Fruit fly (Drosophila melanogaster) whole organism, embryonic: ENCODE data around the gene CG9986.

ENCODE experiments used
- Blimp-1 ChIP-seq: fragments of 200-800 bp; sonication (Bioruptor generic); optimal IDR thresholded peaks from 3 replicates; lab custom pipeline; 2018; ENCODE audit warnings: missing biosample characterization, missing genetic modification characterization, mild to moderate bottlenecking, moderate library complexity, missing genetic modification reagents
- Bteb2 ChIP-seq: fragments of 200-800 bp; sonication (Bioruptor generic); optimal IDR thresholded peaks from 2 replicates; lab custom pipeline; 2016; ENCODE audit warnings: missing biosample characterization, missing genetic modification characterization
- CG10366 ChIP-seq: fragments of 200-800 bp; sonication (Bioruptor generic); IDR thresholded peaks from 2 replicates; pipeline ENCODE4 v1.3.6; 2022; ENCODE audit warnings: missing biosample characterization, missing genetic modification characterization
- CG10431 ChIP-seq: fragments of 200-800 bp; sonication (Bioruptor generic); optimal IDR thresholded peaks from 3 replicates; lab custom pipeline; 2018; ENCODE audit warnings: missing biosample characterization, mild to moderate bottlenecking, missing genetic modification characterization
- CG11085 ChIP-seq: fragments of 200-800 bp; sonication (Bioruptor generic); IDR thresholded peaks from 2 replicates; pipeline ENCODE4 v1.3.6; 2022; ENCODE audit warnings: missing biosample characterization, missing genetic modification characterization
- CG12104 ChIP-seq: fragments of 200-800 bp; sonication (Bioruptor generic); optimal IDR thresholded peaks from 3 replicates; lab custom pipeline; 2016; ENCODE audit warnings: missing biosample characterization, missing genetic modification characterization
- CG12299 ChIP-seq: fragments of 200-800 bp; sonication (Bioruptor generic); optimal IDR thresholded peaks from 2 replicates; lab custom pipeline; 2018; ENCODE audit warnings: missing biosample characterization, mild to moderate bottlenecking, missing genetic modification characterization
- CG12391 ChIP-seq: fragments of 200-800 bp; sonication (Bioruptor generic); optimal IDR thresholded peaks from 3 replicates; lab custom pipeline; 2018; ENCODE audit warnings: missing biosample characterization, mild to moderate bottlenecking, missing genetic modification characterization, moderate library complexity
- CG1529 ChIP-seq: fragments of 200-800 bp; sonication (Bioruptor generic); optimal IDR thresholded peaks from 3 replicates; lab custom pipeline; 2018; ENCODE audit warnings: missing biosample characterization, missing genetic modification characterization
- CG17328 ChIP-seq: fragments of 200-800 bp; sonication (Bioruptor generic); IDR thresholded peaks from 2 replicates; pipeline ENCODE4 v1.3.6; 2022; ENCODE audit warnings: missing biosample characterization, missing genetic modification characterization
- CG1792 ChIP-seq: fragments of 200-800 bp; sonication (Bioruptor generic); optimal IDR thresholded peaks from 2 replicates; lab custom pipeline; 2016; ENCODE audit warnings: missing biosample characterization, missing genetic modification characterization
- CG31365 ChIP-seq: fragments of 200-800 bp; sonication (Bioruptor generic); optimal IDR thresholded peaks from 2 replicates; lab custom pipeline; 2018; ENCODE audit warnings: missing biosample characterization, mild to moderate bottlenecking, missing genetic modification characterization
- CG4424 ChIP-seq: fragments of 200-800 bp; sonication (Bioruptor generic); optimal IDR thresholded peaks from 3 replicates; lab custom pipeline; 2016; ENCODE audit warnings: missing biosample characterization, missing genetic modification characterization
- CG6683 ChIP-seq: fragments of 200-800 bp; sonication (Bioruptor generic); optimal IDR thresholded peaks from 2 replicates; lab custom pipeline; 2017; ENCODE audit warnings: missing biosample characterization, mild to moderate bottlenecking, missing genetic modification characterization, missing genetic modification reagents
- CG6813 ChIP-seq: fragments of 200-800 bp; sonication (Bioruptor generic); optimal IDR thresholded peaks from 2 replicates; lab custom pipeline; 2017; ENCODE audit warnings: missing biosample characterization, missing genetic modification characterization, mild to moderate bottlenecking, moderate library complexity, missing genetic modification reagents
- CG8765 ChIP-seq: fragments of 200-800 bp; sonication (Bioruptor generic); IDR thresholded peaks from 2 replicates; pipeline ENCODE4 v1.3.6; 2022; ENCODE audit warnings: missing biosample characterization, missing genetic modification characterization
- CG9609 ChIP-seq: fragments of 200-800 bp; sonication (Bioruptor generic); optimal IDR thresholded peaks from 3 replicates; lab custom pipeline; 2016; ENCODE audit warnings: missing biosample characterization, missing genetic modification characterization
- CG9932 ChIP-seq: fragments of 200-800 bp; sonication (Bioruptor generic); IDR thresholded peaks from 2 replicates; pipeline ENCODE4 v1.3.6; 2022; ENCODE audit warnings: missing biosample characterization, missing genetic modification characterization
- Camta ChIP-seq: fragments of 200-800 bp; sonication (Bioruptor generic); optimal IDR thresholded peaks from 2 replicates; lab custom pipeline; 2016; ENCODE audit warnings: missing biosample characterization, missing genetic modification characterization
- Chrac-16 ChIP-seq: fragments of 200-800 bp; sonication (Bioruptor generic); optimal IDR thresholded peaks from 3 replicates; lab custom pipeline; 2016; ENCODE audit warnings: missing biosample characterization, missing genetic modification characterization
- Elba2 ChIP-seq: fragments of 200-800 bp; sonication (Bioruptor generic); optimal IDR thresholded peaks from 3 replicates; lab custom pipeline; 2016; ENCODE audit warnings: missing biosample characterization, missing genetic modification characterization
- HmgD ChIP-seq: fragments of 200-800 bp; sonication (Bioruptor generic); optimal IDR thresholded peaks from 3 replicates; lab custom pipeline; 2016; ENCODE audit warnings: missing biosample characterization, missing genetic modification characterization
- Hmx ChIP-seq: fragments of 200-800 bp; sonication (Bioruptor generic); optimal IDR thresholded peaks from 2 replicates; lab custom pipeline; 2016; ENCODE audit warnings: missing biosample characterization, missing genetic modification characterization
- Kr ChIP-seq: fragments of 200-800 bp; sonication (Bioruptor generic); optimal IDR thresholded peaks from 2 replicates; lab custom pipeline; 2017; ENCODE audit warnings: missing biosample characterization, mild to moderate bottlenecking, missing genetic modification characterization
- MESR4 ChIP-seq: fragments of 200-800 bp; sonication (Bioruptor generic); optimal IDR thresholded peaks from 2 replicates; lab custom pipeline; 2018; ENCODE audit warnings: missing biosample characterization, mild to moderate bottlenecking, missing genetic modification characterization, moderate library complexity
- Mad ChIP-seq: fragments of 200-800 bp; sonication (Bioruptor generic); optimal IDR thresholded peaks from 2 replicates; lab custom pipeline; 2016; ENCODE audit warnings: missing biosample characterization, missing genetic modification characterization
- Meics ChIP-seq: fragments of 200-800 bp; sonication (Bioruptor generic); optimal IDR thresholded peaks from 2 replicates; lab custom pipeline; 2017; ENCODE audit warnings: missing biosample characterization, mild to moderate bottlenecking, missing genetic modification characterization
- Nf-YB ChIP-seq: fragments of 200-800 bp; sonication (Bioruptor generic); optimal IDR thresholded peaks from 3 replicates; lab custom pipeline; 2019; ENCODE audit warnings: missing biosample characterization, mild to moderate bottlenecking, missing genetic modification characterization, moderate library complexity
- Pdp1 ChIP-seq, 2 experiments: fragments of 200-800 bp; sonication (Bioruptor generic); optimal IDR thresholded peaks; 3 replicates each; lab custom pipeline; 2016; ENCODE audit warnings: missing biosample characterization in 2 of 2, missing genetic modification characterization in 2 of 2, mild to moderate bottlenecking in 1 of 2, moderate library complexity in 1 of 2
- Scr ChIP-seq: fragments of 200-800 bp; sonication (Bioruptor generic); IDR thresholded peaks from 2 replicates; pipeline ENCODE4 v1.3.6; 2022; ENCODE audit warnings: missing biosample characterization, missing genetic modification characterization; ENCODE audit not compliant: partially characterized antibody
- Side ChIP-seq: fragments of 200-800 bp; sonication (Bioruptor generic); optimal IDR thresholded peaks from 2 replicates; lab custom pipeline; 2016; ENCODE audit warnings: missing biosample characterization, missing genetic modification characterization
- TFAM ChIP-seq: fragments of 200-800 bp; sonication (Bioruptor generic); optimal IDR thresholded peaks from 2 replicates; lab custom pipeline; 2017; ENCODE audit warnings: missing biosample characterization, missing genetic modification characterization, inconsistent platforms
- Usf ChIP-seq: fragments of 200-800 bp; sonication (Bioruptor generic); optimal IDR thresholded peaks from 2 replicates; lab custom pipeline; 2017; ENCODE audit warnings: missing genotype, missing biosample characterization, missing genetic modification characterization
- Xbp1 ChIP-seq: fragments of 200-800 bp; sonication (Bioruptor generic); optimal IDR thresholded peaks from 3 replicates; lab custom pipeline; 2016; ENCODE audit warnings: missing biosample characterization, mild to moderate bottlenecking, missing genetic modification characterization
- amos ChIP-seq: fragments of 200-800 bp; sonication (Bioruptor generic); IDR thresholded peaks from 2 replicates; pipeline ENCODE4 v1.3.6; 2022; ENCODE audit warnings: missing biosample characterization, missing genetic modification characterization; ENCODE audit not compliant: partially characterized antibody
- chn ChIP-seq: fragments of 200-800 bp; sonication (Bioruptor generic); optimal IDR thresholded peaks from 2 replicates; lab custom pipeline; 2016; ENCODE audit warnings: missing biosample characterization, missing genetic modification characterization
- corto ChIP-seq: fragments of 200-800 bp; sonication (Bioruptor generic); optimal IDR thresholded peaks from 2 replicates; lab custom pipeline; 2016; ENCODE audit warnings: missing biosample characterization, mild to moderate bottlenecking, missing genetic modification characterization, moderate library complexity
- crp ChIP-seq, 2 experiments: fragments of 200-800 bp; sonication (Bioruptor generic); optimal IDR thresholded peaks; 2 replicates in 1 of 2; 3 replicates in 1 of 2; lab custom pipeline; 2017; ENCODE audit warnings: missing biosample characterization in 2 of 2, missing genetic modification characterization in 2 of 2, mild to moderate bottlenecking in 1 of 2, moderate library complexity in 1 of 2
- cwo ChIP-seq: fragments of 200-800 bp; sonication (Bioruptor generic); optimal IDR thresholded peaks from 3 replicates; lab custom pipeline; 2017; ENCODE audit warnings: missing biosample characterization, missing genetic modification characterization, mild to moderate bottlenecking, moderate library complexity, missing genetic modification reagents
- dysf ChIP-seq: fragments of 200-800 bp; sonication (Bioruptor generic); IDR thresholded peaks from 3 replicates; pipeline ENCODE4 v1.3.6; 2022; ENCODE audit warnings: missing biosample characterization, missing genetic modification characterization
- hth ChIP-seq: fragments of >200 bp; optimal IDR thresholded peaks from 2 replicates; lab custom pipeline; 2017; ENCODE audit warnings: inconsistent platforms
- jumu ChIP-seq: fragments of 200-800 bp; sonication (Bioruptor generic); optimal IDR thresholded peaks from 3 replicates; lab custom pipeline; 2016; ENCODE audit warnings: missing biosample characterization, missing genetic modification characterization
- lilli ChIP-seq: fragments of 200-800 bp; sonication (Bioruptor generic); optimal IDR thresholded peaks from 3 replicates; lab custom pipeline; 2016; ENCODE audit warnings: missing biosample characterization, missing genetic modification characterization
- lola ChIP-seq, 3 experiments: fragments of >200 bp in 2 of 3; fragments of 200-800 bp in 1 of 3; sonication (Bioruptor generic) in 1 of 3; optimal IDR thresholded peaks; 2 replicates each; lab custom pipeline; 2017 to 2019; ENCODE audit warnings: missing biosample characterization in 3 of 3, missing genetic modification characterization in 3 of 3, mild to moderate bottlenecking in 1 of 3, moderate library complexity in 1 of 3
- prd ChIP-seq, 3 experiments: fragments of >200 bp in 2 of 3; fragments of 200-800 bp in 1 of 3; sonication (Bioruptor generic) in 1 of 3; optimal IDR thresholded peaks in 2 of 3; IDR thresholded peaks in 1 of 3; 2 replicates in 2 of 3; 3 replicates in 1 of 3; pipeline versions ENCODE4 v1.3.6 to Lab custom; 2017 to 2022; ENCODE audit warnings: missing biosample characterization in 1 of 3, missing genetic modification characterization in 1 of 3
- tna ChIP-seq: fragments of 200-800 bp; sonication (Bioruptor generic); IDR thresholded peaks from 2 replicates; pipeline ENCODE4 v1.3.6; 2022; ENCODE audit warnings: missing biosample characterization, missing genetic modification characterization; ENCODE audit not compliant: partially characterized antibody
- toy ChIP-seq: fragments of 200-800 bp; sonication (Bioruptor generic); IDR thresholded peaks from 2 replicates; pipeline ENCODE4 v1.3.6; 2022; ENCODE audit warnings: missing biosample characterization, missing genetic modification characterization

Gene CG9986

dm6 chr3R:28599238-28600127 is 6.4 kb upstream of the CG9986 start, which contains the start of the genes Noa36 and Hrb98DE (continued):
- TF ChIP-seq Scr, result no peak
- TF ChIP-seq Camta, result peak; percentile 28
- TF ChIP-seq Elba2, result no peak
- TF ChIP-seq Chrac-16 (GFP tag; lab: Kevin White, UChicago), result peak; percentile 6
- peak; percentile 30 for TF ChIP-seq CG12104 (GFP tag; lab: Kevin White, UChicago)
- no peak for TF ChIP-seq chn (GFP tag; lab: Kevin White, UChicago)
- TF ChIP-seq hth, result no peak
- TF ChIP-seq Blimp-1 (GFP tag; lab: Kevin White, UChicago), result no peak
- TF ChIP-seq corto, result peak; percentile 15
- TF ChIP-seq Meics (GFP tag; lab: Kevin White, UChicago), result peak; percentile 35
- no peak for TF ChIP-seq CG8765 (GFP tag; lab: Robert Waterston, UW)
- TF ChIP-seq Nf-YB (GFP tag; lab: Kevin White, UChicago), result no peak
- peak; percentile 44 for TF ChIP-seq CG4424 (GFP tag; lab: Kevin White, UChicago)
- no peak for TF ChIP-seq Bteb2 (GFP tag; lab: Kevin White, UChicago)
- no peak for TF ChIP-seq tna (GFP tag; lab: Robert Waterston, UW)
- TF ChIP-seq lilli (GFP tag; lab: Kevin White, UChicago), result no peak
- TF ChIP-seq CG31365 (tag; lab: Kevin White, UChicago), result no peak
- TF ChIP-seq TFAM, result no peak
- TF ChIP-seq CG1792 (GFP tag; lab: Kevin White, UChicago), result peak; percentile 0
- no peak for TF ChIP-seq CG1529 (GFP tag; lab: Kevin White, UChicago)
- 0 out of 2 replicates have a peak, but pooled peaks have one; percentile 46 for TF ChIP-seq CG11085 (GFP tag; lab: Robert Waterston, UW)
- TF ChIP-seq Xbp1, result peak; percentile 51
- TF ChIP-seq MESR4 (GFP tag; lab: Kevin White, UChicago), result peak; percentile 26
- no peak for TF ChIP-seq Hmx
- no peak for TF ChIP-seq Usf (GFP tag; lab: Kevin White, UChicago)
- no peak for TF ChIP-seq HmgD (GFP tag; lab: Kevin White, UChicago)
- TF ChIP-seq crp (GFP tag; optimal IDR thresholded peaks at IDR 0.05; lab: Kevin White, UChicago), result no peak
- TF ChIP-seq CG9609, result peak; percentile 17
- peak; percentile 60; the same call in 1 of the 3 replicates for TF ChIP-seq dysf
- TF ChIP-seq lola (GFP tag; optimal IDR thresholded peaks at IDR 0.05; lab: Kevin White, UChicago), result peak in 1 of 3 experiments; percentile 52
- TF ChIP-seq Pdp1 (GFP tag; optimal IDR thresholded peaks at IDR 0.05; lab: Kevin White, UChicago), result peak; percentile 26 to 41
- TF ChIP-seq amos, result no peak; the same call in 1 of the 2 replicates
- TF ChIP-seq CG12299, result no peak
- no peak; the same call in 1 of the 2 replicates for TF ChIP-seq CG10366 (GFP tag; lab: Robert Waterston, UW)
- TF ChIP-seq Side (GFP tag; lab: Kevin White, UChicago), result no peak
- TF ChIP-seq jumu (GFP tag; lab: Kevin White, UChicago), result no peak
- TF ChIP-seq cwo (GFP tag; lab: Kevin White, UChicago), result no peak
- peak; percentile 39 for TF ChIP-seq CG12391
- TF ChIP-seq prd (optimal IDR thresholded peaks at IDR 0.05; lab: Kevin White, UChicago), result no peak
- peak; percentile 65; the same call in 2 of the 3 replicates for TF ChIP-seq prd (GFP tag; IDR thresholded peaks at IDR 0.05; lab: Robert Waterston, UW)
- TF ChIP-seq CG6683 (GFP tag; lab: Kevin White, UChicago), result no peak
- TF ChIP-seq Mad (GFP tag; lab: Kevin White, UChicago), result no peak
- TF ChIP-seq CG6813 (GFP tag; lab: Kevin White, UChicago), result no peak
- TF ChIP-seq CG9932 (GFP tag; lab: Robert Waterston, UW), result peak; percentile 80
- TF ChIP-seq CG17328 (GFP tag; lab: Robert Waterston, UW), result 0 out of 2 replicates have a peak, but pooled peaks have one; percentile 35
- no peak for TF ChIP-seq toy (GFP tag; lab: Robert Waterston, UW)
- TF ChIP-seq CG10431 (GFP tag; lab: Kevin White, UChicago), result no peak
- no peak for TF ChIP-seq Kr
